Fruit fly (Drosophila melanogaster) whole organism, prepupa: ENCODE data around the gene CG13737.

Experiments
- Blimp-1 ChIP-seq: fragments of 200-800 bp; sonication (Bioruptor generic); optimal IDR thresholded peaks from 3 replicates; lab custom pipeline; 2017; ENCODE audit warnings: missing biosample characterization, missing genetic modification characterization, mild to moderate bottlenecking, moderate library complexity, missing genetic modification reagents
- CG10631 ChIP-seq: fragments of 200-800 bp; sonication (Bioruptor generic); optimal IDR thresholded peaks from 2 replicates; lab custom pipeline; 2016; ENCODE audit warnings: missing biosample characterization, missing genetic modification characterization
- CG11762 ChIP-seq: fragments of 200-800 bp; sonication (Bioruptor generic); optimal IDR thresholded peaks from 3 replicates; lab custom pipeline; 2016; ENCODE audit warnings: missing biosample characterization, missing genetic modification characterization; ENCODE audit not compliant: insufficient read depth
- CG15336 ChIP-seq: fragments of 200-800 bp; sonication (Bioruptor generic); IDR thresholded peaks from 2 replicates; pipeline ENCODE4 v1.3.6; 2022; ENCODE audit warnings: missing biosample characterization, missing genetic modification characterization
- CG1621 ChIP-seq: fragments of 200-800 bp; sonication (Bioruptor generic); optimal IDR thresholded peaks from 3 replicates; lab custom pipeline; 2018; ENCODE audit warnings: missing biosample characterization, mild to moderate bottlenecking, missing genetic modification characterization
- CG16779 ChIP-seq: fragments of 200-800 bp; sonication (Bioruptor generic); optimal IDR thresholded peaks from 3 replicates; lab custom pipeline; 2017; ENCODE audit warnings: missing biosample characterization, mild to moderate bottlenecking, missing genetic modification characterization
- CG3032 ChIP-seq: fragments of 200-800 bp; optimal IDR thresholded peaks from 2 replicates; lab custom pipeline; 2019; ENCODE audit warnings: missing biosample characterization, mild to moderate bottlenecking, missing genetic modification characterization, moderate library complexity
- CG31627 ChIP-seq: fragments of 200-800 bp; sonication (Bioruptor generic); optimal IDR thresholded peaks from 3 replicates; lab custom pipeline; 2016; ENCODE audit warnings: missing biosample characterization, missing genetic modification characterization
- CG34406 ChIP-seq: fragments of 200-800 bp; sonication (Bioruptor generic); optimal IDR thresholded peaks from 3 replicates; lab custom pipeline; 2016; ENCODE audit warnings: missing biosample characterization, missing genetic modification characterization
- CG3919 ChIP-seq: fragments of 200-800 bp; sonication (Bioruptor generic); optimal IDR thresholded peaks from 3 replicates; lab custom pipeline; 2016; ENCODE audit warnings: missing biosample characterization, missing genetic modification characterization
- CG4318 ChIP-seq: fragments of 200-800 bp; sonication (Bioruptor generic); optimal IDR thresholded peaks from 3 replicates; lab custom pipeline; 2017; ENCODE audit warnings: missing biosample characterization, mild to moderate bottlenecking, missing genetic modification characterization
- CG6792 ChIP-seq: fragments of 200-800 bp; sonication (Bioruptor generic); optimal IDR thresholded peaks from 3 replicates; lab custom pipeline; 2016; ENCODE audit warnings: missing biosample characterization, missing genetic modification characterization
- CG6854 ChIP-seq: fragments of 200-800 bp; sonication (Bioruptor generic); optimal IDR thresholded peaks from 2 replicates; lab custom pipeline; 2017; ENCODE audit warnings: missing biosample characterization, mild to moderate bottlenecking, missing genetic modification characterization
- CG7368 ChIP-seq: fragments of 200-800 bp; sonication (Bioruptor generic); optimal IDR thresholded peaks from 3 replicates; lab custom pipeline; 2016; ENCODE audit warnings: missing biosample characterization, missing genetic modification characterization
- CG8119 ChIP-seq: fragments of 200-800 bp; sonication (Bioruptor generic); IDR thresholded peaks from 3 replicates; pipeline ENCODE4 v1.3.6; 2022; ENCODE audit warnings: missing biosample characterization, missing genetic modification characterization
- CG8632 ChIP-seq: fragments of 200-800 bp; sonication (Bioruptor generic); optimal IDR thresholded peaks from 3 replicates; lab custom pipeline; 2016; ENCODE audit warnings: missing biosample characterization, missing genetic modification characterization
- CG9139 ChIP-seq: fragments of 200-800 bp; sonication (Bioruptor generic); optimal IDR thresholded peaks from 3 replicates; lab custom pipeline; 2017; ENCODE audit warnings: missing biosample characterization, mild to moderate bottlenecking, missing genetic modification characterization
- Eip78C ChIP-seq: fragments of 200-800 bp; sonication (Bioruptor generic); peaks from one replicate; lab custom pipeline; 2016; ENCODE audit warnings: missing biosample characterization, missing genetic modification characterization
- Eip93F ChIP-seq: fragments of 200-800 bp; sonication (Bioruptor generic); optimal IDR thresholded peaks from 2 replicates; lab custom pipeline; 2016; ENCODE audit warnings: missing biosample characterization, mild to moderate bottlenecking, missing genetic modification characterization
- Ets96B ChIP-seq: fragments of 200-800 bp; optimal IDR thresholded peaks from 2 replicates; lab custom pipeline; 2019; ENCODE audit warnings: missing biosample characterization, mild to moderate bottlenecking, missing genetic modification characterization, moderate library complexity
- Gug ChIP-seq: fragments of 200-800 bp; sonication (Bioruptor generic); IDR thresholded peaks from 2 replicates; pipeline ENCODE4 v1.3.6; 2022; ENCODE audit warnings: missing biosample characterization, missing genetic modification characterization
- Hr4 ChIP-seq: fragments of 200-800 bp; sonication (Bioruptor generic); optimal IDR thresholded peaks from 3 replicates; lab custom pipeline; 2016; ENCODE audit warnings: missing biosample characterization, missing genetic modification characterization
- Lpt ChIP-seq: fragments of 200-800 bp; sonication (Bioruptor generic); optimal IDR thresholded peaks from 3 replicates; lab custom pipeline; 2016; ENCODE audit warnings: missing biosample characterization, missing genetic modification characterization
- Met ChIP-seq: fragments of 200-800 bp; sonication (Bioruptor generic); optimal IDR thresholded peaks from 3 replicates; lab custom pipeline; 2016; ENCODE audit warnings: missing biosample characterization, missing genetic modification characterization
- OdsH ChIP-seq: fragments of 200-800 bp; sonication (Bioruptor generic); optimal IDR thresholded peaks from 3 replicates; lab custom pipeline; 2016; ENCODE audit warnings: missing biosample characterization, missing genetic modification characterization
- Sox14 ChIP-seq: fragments of 200-800 bp; sonication (Bioruptor generic); optimal IDR thresholded peaks from 3 replicates; lab custom pipeline; 2016; ENCODE audit warnings: missing biosample characterization, missing genetic modification characterization
- Sox15 ChIP-seq: fragments of 200-800 bp; sonication (Bioruptor generic); optimal IDR thresholded peaks from 3 replicates; lab custom pipeline; 2016; ENCODE audit warnings: missing biosample characterization, missing genetic modification characterization
- acj6 ChIP-seq: fragments of 200-800 bp; sonication (Bioruptor generic); optimal IDR thresholded peaks from 3 replicates; lab custom pipeline; 2016; ENCODE audit warnings: missing biosample characterization, missing genetic modification characterization
- cyc ChIP-seq: fragments of 200-800 bp; sonication (Bioruptor generic); optimal IDR thresholded peaks from 3 replicates; lab custom pipeline; 2016; ENCODE audit warnings: missing biosample characterization, missing genetic modification characterization
- dac ChIP-seq: fragments of 200-800 bp; sonication (Bioruptor generic); optimal IDR thresholded peaks from 2 replicates; lab custom pipeline; 2017; ENCODE audit warnings: missing biosample characterization, mild to moderate bottlenecking, missing genetic modification characterization
- eg ChIP-seq: fragments of 200-800 bp; sonication (Bioruptor generic); IDR thresholded peaks from 3 replicates; pipeline ENCODE4 v1.3.6; 2022; ENCODE audit warnings: missing biosample characterization, missing genetic modification characterization
- fkh ChIP-seq: fragments of 200-800 bp; sonication (Bioruptor generic); optimal IDR thresholded peaks from 3 replicates; lab custom pipeline; 2017; ENCODE audit warnings: missing biosample characterization, mild to moderate bottlenecking, missing genetic modification characterization, moderate library complexity
- salr ChIP-seq, 2 experiments: fragments of 200-800 bp; sonication (Bioruptor generic); optimal IDR thresholded peaks; 3 replicates each; lab custom pipeline; 2016 to 2018; ENCODE audit warnings: missing biosample characterization in 2 of 2, missing genetic modification characterization in 2 of 2, mild to moderate bottlenecking in 1 of 2
- spab ChIP-seq: fragments of 200-800 bp; sonication (Bioruptor generic); optimal IDR thresholded peaks from 2 replicates; lab custom pipeline; 2017; ENCODE audit warnings: missing biosample characterization, mild to moderate bottlenecking, missing genetic modification characterization, missing genetic modification reagents
- ss ChIP-seq, 2 experiments: fragments of 200-800 bp; sonication (Bioruptor generic); optimal IDR thresholded peaks; 2 replicates in 1 of 2; 3 replicates in 1 of 2; lab custom pipeline; 2017 to 2018; ENCODE audit warnings: mild to moderate bottlenecking in 2 of 2, missing biosample characterization in 2 of 2, missing genetic modification characterization in 2 of 2, moderate library complexity in 1 of 2
- svp ChIP-seq: fragments of 200-800 bp; sonication (Bioruptor generic); peaks from one replicate; lab custom pipeline; 2016; ENCODE audit warnings: missing biosample characterization, missing genetic modification characterization

The CG13737 gene

DNA sequence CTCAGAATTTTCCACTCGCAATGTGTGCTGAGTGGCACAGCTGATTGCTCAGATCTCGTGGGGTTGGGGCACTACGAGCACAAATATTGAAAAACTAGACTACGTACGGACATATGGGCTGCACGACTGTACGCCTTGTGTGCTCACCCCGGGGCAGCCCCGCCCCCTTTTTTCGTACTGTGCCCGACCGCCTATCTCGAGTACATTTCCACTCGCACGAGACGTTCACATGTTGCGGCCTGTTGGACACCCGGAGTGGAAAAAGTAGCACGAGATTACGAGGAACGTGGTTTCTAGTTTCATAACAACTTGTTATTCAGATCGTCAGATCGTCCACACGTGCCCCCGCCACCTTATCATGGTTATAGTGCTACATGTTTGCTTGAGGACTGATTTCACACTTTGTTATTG, 15.4 kb upstream of the CG13737 start:
- TF ChIP-seq fkh (GFP tag; lab: Kevin White, UChicago) = peak; percentile 75
- peak; percentile 28 for TF ChIP-seq Eip78C (GFP tag; lab: Kevin White, UChicago)
- TF ChIP-seq Eip93F (GFP tag; lab: Kevin White, UChicago) = no peak

DNA sequence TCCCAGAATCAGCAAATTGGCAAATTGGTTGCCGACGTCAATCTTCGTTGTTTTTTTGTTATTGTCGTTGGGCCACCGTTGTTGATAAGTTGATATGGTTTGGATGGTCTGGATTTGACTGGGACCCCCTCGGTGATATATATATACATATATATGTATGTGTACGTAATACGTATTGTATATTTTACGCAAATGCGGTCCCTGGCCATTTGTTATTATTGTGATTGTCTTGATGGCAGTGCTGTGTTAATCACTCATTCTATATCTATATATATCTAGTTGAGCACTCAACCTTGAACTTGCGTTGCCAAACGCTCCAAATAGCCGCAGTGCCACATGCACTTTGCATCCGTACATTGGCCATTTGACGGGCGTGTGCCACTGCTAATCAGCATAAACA, 14.2 kb upstream of the CG13737 start:
- TF ChIP-seq CG15336 (no peak), CG4318 (GFP tag; lab: Kevin White, UChicago) (no peak), CG1621 (tag; lab: Kevin White, UChicago) (no peak), Sox15 (GFP tag; lab: Kevin White, UChicago) (no peak), CG3032 (no peak), CG7368 (GFP tag; lab: Kevin White, UChicago) (no peak), CG11762 (GFP tag; lab: Kevin White, UChicago) (no peak), CG8119 (GFP tag; lab: Robert Waterston, UW) (no peak), eg (GFP tag; lab: Robert Waterston, UW) (no peak), salr (GFP tag; optimal IDR thresholded peaks at IDR 0.05; lab: Kevin White, UChicago) (no peak), CG34406 (GFP tag; lab: Kevin White, UChicago) (no peak), acj6 (GFP tag; lab: Kevin White, UChicago) (no peak), Lpt (GFP tag; lab: Kevin White, UChicago) (no peak), Gug (GFP tag; lab: Robert Waterston, UW) (no peak), dac (no peak), CG9139 (GFP tag; lab: Kevin White, UChicago) (no peak), Eip78C (GFP tag; lab: Kevin White, UChicago) (no peak)

DNA sequence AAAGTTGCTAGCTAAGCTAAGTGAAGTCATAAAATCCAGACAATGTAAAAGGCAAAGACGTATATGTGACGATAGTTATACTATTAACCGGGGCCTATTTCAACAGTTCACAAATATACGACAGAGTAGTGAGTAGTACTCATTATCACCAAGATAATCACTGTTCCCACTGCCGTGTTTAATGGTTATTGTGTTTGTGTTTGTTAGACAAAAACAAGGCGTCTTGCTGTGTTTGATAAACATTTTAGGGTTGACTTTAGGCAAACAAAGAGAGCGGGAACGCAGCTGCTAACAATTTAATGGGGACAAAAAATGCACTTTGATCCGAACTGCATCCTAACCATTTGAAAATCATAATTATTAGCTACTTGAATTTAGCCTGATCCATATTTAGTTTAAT, 13.3 kb upstream of the CG13737 start:
- TF ChIP-seq CG15336 = no peak
- no peak for TF ChIP-seq CG16779 (tag; lab: Kevin White, UChicago)
- peak; percentile 94 for TF ChIP-seq fkh (GFP tag; lab: Kevin White, UChicago)
- no peak for TF ChIP-seq Met

DNA sequence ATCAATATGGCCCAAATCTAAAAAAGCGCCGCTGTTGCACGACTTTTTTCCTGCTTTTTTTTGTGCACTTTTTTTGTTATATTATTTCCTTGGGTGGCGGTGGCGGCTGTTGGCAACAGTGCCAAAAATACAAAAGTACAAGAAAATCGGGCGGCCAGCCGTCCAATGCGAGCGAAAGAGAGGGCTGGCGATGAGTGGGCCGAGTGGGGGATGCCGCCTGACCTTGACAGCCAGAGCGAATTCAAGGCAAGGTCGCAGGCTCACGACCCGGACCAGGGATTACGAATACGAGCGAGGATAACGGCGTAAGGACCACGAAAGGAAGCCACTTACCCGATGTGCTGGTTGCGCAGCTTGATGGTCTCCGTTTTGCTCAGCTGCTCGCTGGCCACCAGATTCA, 12.5 kb upstream of the CG13737 start:
- TF ChIP-seq Eip93F (GFP tag; lab: Kevin White, UChicago) = no peak
- peak; percentile 77 for TF ChIP-seq svp (GFP tag; lab: Kevin White, UChicago)
- TF ChIP-seq spab = no peak
- TF ChIP-seq Gug (GFP tag; lab: Robert Waterston, UW) = no peak
- no peak for TF ChIP-seq OdsH
- no peak for TF ChIP-seq CG31627 (GFP tag; lab: Kevin White, UChicago)
- TF ChIP-seq, all 60 proteins: peak for 1

- TF ChIP-seq Ets96B (no peak), fkh (GFP tag; lab: Kevin White, UChicago) (peak; percentile 24)
Observed at dm6 chr3L:13866780-13867179, 12.0 kb upstream of the CG13737 start, which contains the start of gene CG8745. TSS of gene CG8745 (minus strand) at chr3L:13866905.

- TF ChIP-seq CG15336 (no peak), Gug (GFP tag; lab: Robert Waterston, UW) (no peak), eg (GFP tag; lab: Robert Waterston, UW) (no peak), Blimp-1 (no peak), CG10631 (GFP tag; lab: Kevin White, UChicago) (no peak), CG1621 (tag; lab: Kevin White, UChicago) (no peak), CG8632 (GFP tag; lab: Kevin White, UChicago) (no peak), cyc (no peak), CG3919 (GFP tag; lab: Kevin White, UChicago) (no peak), CG6792 (GFP tag; lab: Kevin White, UChicago) (no peak), Hr4 (GFP tag; lab: Kevin White, UChicago) (no peak), spab (no peak), Sox14 (no peak), fkh (GFP tag; lab: Kevin White, UChicago) (no peak), Lpt (GFP tag; lab: Kevin White, UChicago) (no peak), CG6854 (GFP tag; lab: Kevin White, UChicago) (no peak), ss (GFP tag; optimal IDR thresholded peaks at IDR 0.05; lab: Kevin White, UChicago) (no peak)
Observed at dm6 chr3L:13876967-13877366, 1.8 kb upstream of the CG13737 start.
